Fruit fly (Drosophila melanogaster) whole organism, adult: ENCODE measurements around the gene Pus10.
A peak's percentile ranks its signal among the peaks of the same experiment; 100 is the strongest.

ENCODE experiments used
- Clk ChIP-seq: fragments of 200-800 bp; sonication (Bioruptor generic); optimal IDR thresholded peaks from 2 replicates; lab custom pipeline; 2017; ENCODE audit warnings: missing biosample characterization, missing genetic modification characterization
- ovo ChIP-seq: fragments of 200-800 bp; sonication (Bioruptor generic); optimal IDR thresholded peaks from 2 replicates; lab custom pipeline; 2016; ENCODE audit warnings: missing biosample characterization, missing genetic modification characterization
- pad ChIP-seq: fragments of 200-800 bp; sonication (Bioruptor generic); optimal IDR thresholded peaks from 3 replicates; lab custom pipeline; 2017; ENCODE audit warnings: missing biosample characterization, missing genetic modification characterization, mild to moderate bottlenecking, moderate library complexity, missing genetic modification reagents
- tj ChIP-seq: fragments of 200-800 bp; sonication (Bioruptor generic); optimal IDR thresholded peaks from 3 replicates; lab custom pipeline; 2017; ENCODE audit warnings: missing biosample characterization, mild to moderate bottlenecking, missing genetic modification characterization, moderate library complexity

- TF ChIP-seq pad (GFP tag; lab: Kevin White, UChicago) (no peak), Clk (GFP tag; lab: Kevin White, UChicago) (no peak), tj (GFP tag; lab: Kevin White, UChicago) (peak; percentile 99), ovo (no peak)
Measured at dm6 chr2L:110046-110445, 45.1 kb downstream of the Pus10 start.
